Fruit fly (Drosophila melanogaster) whole organism, wandering third instar larva: ENCODE data around the gene CG5895.

ENCODE experiments used
- Abd-B ChIP-seq: fragments of >200 bp; optimal IDR thresholded peaks from 2 replicates; lab custom pipeline; 2017; ENCODE audit warnings: missing biosample characterization, missing genetic modification characterization
- CrebA ChIP-seq: fragments of 200-800 bp; sonication (Bioruptor generic); optimal IDR thresholded peaks from 2 replicates; lab custom pipeline; 2016; ENCODE audit warnings: missing biosample characterization, mild to moderate bottlenecking, missing genetic modification characterization, borderline replicate concordance
- Dfd ChIP-seq: fragments of >200 bp; optimal IDR thresholded peaks from 2 replicates; lab custom pipeline; 2017; ENCODE audit warnings: missing biosample characterization, missing genetic modification characterization
- GATAd ChIP-seq: sonication (Bioruptor generic); optimal IDR thresholded peaks from 2 replicates; lab custom pipeline; 2016; ENCODE audit warnings: missing biosample characterization, missing genetic modification characterization
- HLH106 ChIP-seq: fragments of 200-800 bp; optimal IDR thresholded peaks from 3 replicates; lab custom pipeline; 2019; ENCODE audit warnings: missing biosample characterization, mild to moderate bottlenecking, missing genetic modification characterization, moderate library complexity
- Hnf4 ChIP-seq: fragments of 200-800 bp; sonication (Bioruptor generic); optimal IDR thresholded peaks from 2 replicates; lab custom pipeline; 2016; ENCODE audit warnings: missing biosample characterization, mild to moderate bottlenecking, missing genetic modification characterization
- Hr78 ChIP-seq: fragments of >200 bp; optimal IDR thresholded peaks from 2 replicates; lab custom pipeline; 2017; ENCODE audit warnings: missing biosample characterization, missing genetic modification characterization
- Hr83 ChIP-seq: fragments of 200-300 bp; sonication (Bioruptor generic); optimal IDR thresholded peaks from 2 replicates; lab custom pipeline; 2016; ENCODE audit warnings: missing biosample characterization, mild to moderate bottlenecking, missing genetic modification characterization, moderate library complexity; ENCODE audit not compliant: poor library complexity, severe bottlenecking
- Jra ChIP-seq: sonication (Bioruptor generic); optimal IDR thresholded peaks from 2 replicates; lab custom pipeline; 2016; ENCODE audit warnings: missing biosample characterization, missing genetic modification characterization
- Mio ChIP-seq: sonication (Bioruptor generic); optimal IDR thresholded peaks from 2 replicates; lab custom pipeline; 2016; ENCODE audit warnings: missing biosample characterization, missing genetic modification characterization
- Myc ChIP-seq: fragments of >200 bp; optimal IDR thresholded peaks from 2 replicates; lab custom pipeline; 2017
- N ChIP-seq: fragments of >200 bp; optimal IDR thresholded peaks from 2 replicates; lab custom pipeline; 2018; ENCODE audit warnings: missing biosample characterization, missing external identifiers, missing genetic modification characterization
- OdsH ChIP-seq: fragments of 200-800 bp; sonication (Bioruptor generic); optimal IDR thresholded peaks from 2 replicates; lab custom pipeline; 2016; ENCODE audit warnings: missing biosample characterization, mild to moderate bottlenecking, missing genetic modification characterization
- Rel ChIP-seq, 2 experiments: fragments of 200-800 bp; sonication (Bioruptor generic) in 1 of 2; optimal IDR thresholded peaks; 2 replicates in 1 of 2; 3 replicates in 1 of 2; lab custom pipeline; 2016 to 2019; ENCODE audit warnings: mild to moderate bottlenecking in 2 of 2, missing biosample characterization in 2 of 2, missing genetic modification characterization in 2 of 2, moderate library complexity in 1 of 2
- Sp1 ChIP-seq: fragments of 200-800 bp; sonication (Bioruptor generic); optimal IDR thresholded peaks from 3 replicates; lab custom pipeline; 2019; ENCODE audit warnings: missing biosample characterization, mild to moderate bottlenecking, missing genetic modification characterization, moderate library complexity
- Vsx2 ChIP-seq: fragments of 200-300, 225-300 bp; sonication (Bioruptor generic); optimal IDR thresholded peaks from 2 replicates; lab custom pipeline; 2018; ENCODE audit warnings: missing biosample characterization, missing genetic modification characterization; ENCODE audit not compliant: partially characterized antibody
- br ChIP-seq: fragments of 200-800 bp; sonication (Bioruptor generic); optimal IDR thresholded peaks from 2 replicates; lab custom pipeline; 2016; ENCODE audit warnings: missing biosample characterization, missing genetic modification characterization
- brk ChIP-seq: fragments of 200-800 bp; sonication (Bioruptor generic); optimal IDR thresholded peaks from 2 replicates; lab custom pipeline; 2016; ENCODE audit warnings: missing biosample characterization, mild to moderate bottlenecking, missing genetic modification characterization
- dl ChIP-seq, 2 experiments: fragments of 175-275, 200-275 bp in 1 of 2; fragments of 200-275 bp in 1 of 2; sonication (Bioruptor generic); optimal IDR thresholded peaks; lab custom pipeline; 2018; ENCODE audit warnings: mild to moderate bottlenecking in 2 of 2, missing biosample characterization in 2 of 2, missing genetic modification characterization in 2 of 2, moderate library complexity in 2 of 2; ENCODE audit not compliant: partially characterized antibody in 2 of 2, insufficient read depth in 1 of 2
- dmrt93B ChIP-seq: fragments of 200-800 bp; sonication (Bioruptor generic); optimal IDR thresholded peaks from 2 replicates; lab custom pipeline; 2018; ENCODE audit warnings: missing biosample characterization, mild to moderate bottlenecking, missing genetic modification characterization
- dsf ChIP-seq: sonication (Bioruptor generic); optimal IDR thresholded peaks from 2 replicates; lab custom pipeline; 2016; ENCODE audit warnings: missing biosample characterization, missing genetic modification characterization, borderline replicate concordance
- ey ChIP-seq: fragments of 200-800 bp; sonication (Bioruptor generic); optimal IDR thresholded peaks from 2 replicates; lab custom pipeline; 2016; ENCODE audit warnings: missing biosample characterization, missing genetic modification characterization
- foxo ChIP-seq, 2 experiments: fragments of 200-800 bp; sonication (Bioruptor generic); optimal IDR thresholded peaks; 2 replicates in 1 of 2; 3 replicates in 1 of 2; lab custom pipeline; 2016 to 2017; ENCODE audit warnings: missing biosample characterization in 2 of 2, missing genetic modification characterization in 2 of 2
- h ChIP-seq: fragments of 200-800 bp; sonication (Bioruptor generic); optimal IDR thresholded peaks from 3 replicates; lab custom pipeline; 2016; ENCODE audit warnings: missing biosample characterization, mild to moderate bottlenecking, missing genetic modification characterization
- lola ChIP-seq: fragments of >200 bp; optimal IDR thresholded peaks from 2 replicates; lab custom pipeline; 2017; ENCODE audit warnings: missing biosample characterization, missing genetic modification characterization
- rgr ChIP-seq: fragments of 200-800 bp; sonication (Bioruptor generic); optimal IDR thresholded peaks from 3 replicates; lab custom pipeline; 2016; ENCODE audit warnings: missing biosample characterization, mild to moderate bottlenecking, missing genetic modification characterization
- sage ChIP-seq: fragments of 200-800 bp; sonication (Bioruptor generic); optimal IDR thresholded peaks from 2 replicates; lab custom pipeline; 2016; ENCODE audit warnings: missing biosample characterization, mild to moderate bottlenecking, missing genetic modification characterization
- sv ChIP-seq: fragments of 200-800 bp; sonication (Bioruptor generic); optimal IDR thresholded peaks from 3 replicates; lab custom pipeline; 2016; ENCODE audit warnings: missing biosample characterization, missing genetic modification characterization
- woc ChIP-seq: sonication (Bioruptor generic); optimal IDR thresholded peaks from 2 replicates; lab custom pipeline; 2016; ENCODE audit warnings: missing biosample characterization, mild to moderate bottlenecking, missing genetic modification characterization

The CG5895 gene

dm6 chr3L:16048722-16049459, 13.6 kb downstream of the CG5895 start:
- TF ChIP-seq OdsH (GFP tag; lab: Kevin White, UChicago), result no peak
- TF ChIP-seq dl (GFP tag; optimal IDR thresholded peaks at IDR 0.05; lab: Kevin White, UChicago; ENCODE audit: insufficient read depth in 1 of 2, partially characterized antibody in 2 of 2), result peak in 1 of 2 experiments; percentile 14
- TF ChIP-seq dmrt93B (GFP tag; lab: Kevin White, UChicago), result no peak
- TF ChIP-seq Dfd (GFP tag; lab: Kevin White, UChicago), result no peak
- TF ChIP-seq Abd-B (GFP tag; lab: Kevin White, UChicago), result no peak
- TF ChIP-seq GATAd (GFP tag; lab: Kevin White, UChicago), result no peak
- peak; percentile 3 for TF ChIP-seq sage (GFP tag; lab: Kevin White, UChicago)
- no peak for TF ChIP-seq brk (GFP tag; lab: Kevin White, UChicago)
- TF ChIP-seq rgr (GFP tag; lab: Kevin White, UChicago), result peak; percentile 15
- TF ChIP-seq lola (GFP tag; lab: Kevin White, UChicago), result no peak
- TF ChIP-seq Sp1 (GFP tag; lab: Kevin White, UChicago), result no peak
- TF ChIP-seq Rel (GFP tag; optimal IDR thresholded peaks at IDR 0.05; lab: Kevin White, UChicago), result no peak
- TF ChIP-seq Rel (tag; optimal IDR thresholded peaks at IDR 0.05; lab: Kevin White, UChicago), result no peak
- TF ChIP-seq Myc (lab: Kevin White, UChicago), result no peak
- no peak for TF ChIP-seq ey (GFP tag; lab: Kevin White, UChicago)
- no peak for TF ChIP-seq Hr83 (GFP tag; lab: Kevin White, UChicago)
- no peak for TF ChIP-seq foxo (GFP tag; optimal IDR thresholded peaks at IDR 0.05; lab: Kevin White, UChicago)
- no peak for TF ChIP-seq CrebA (GFP tag; lab: Kevin White, UChicago)
- TF ChIP-seq dsf, result no peak
- TF ChIP-seq woc (GFP tag; lab: Kevin White, UChicago), result peak; percentile 1
- TF ChIP-seq h (GFP tag; lab: Kevin White, UChicago), result no peak

dm6 chr3L:16049955-16050886, 14.9 kb downstream of the CG5895 start:
- TF ChIP-seq brk (GFP tag; lab: Kevin White, UChicago), result peak; percentile 27
- TF ChIP-seq HLH106 (tag; lab: Kevin White, UChicago), result no peak
- no peak for TF ChIP-seq N (GFP tag; lab: Kevin White, UChicago)
- peak; percentile 32 for TF ChIP-seq sv (GFP tag; lab: Kevin White, UChicago)
- peak; percentile 2 for TF ChIP-seq br
- TF ChIP-seq sage (GFP tag; lab: Kevin White, UChicago), result no peak
- TF ChIP-seq Rel (GFP tag; optimal IDR thresholded peaks at IDR 0.05; lab: Kevin White, UChicago), result no peak
- TF ChIP-seq Rel (tag; optimal IDR thresholded peaks at IDR 0.05; lab: Kevin White, UChicago), result peak; percentile 5
- peak; percentile 64 for TF ChIP-seq CrebA (GFP tag; lab: Kevin White, UChicago)
- TF ChIP-seq Hnf4 (GFP tag; lab: Kevin White, UChicago), result peak; percentile 22
- peak; percentile 38 for TF ChIP-seq Jra (GFP tag; lab: Kevin White, UChicago)
- no peak for TF ChIP-seq Mio (GFP tag; lab: Kevin White, UChicago)
- TF ChIP-seq Hr83 (GFP tag; lab: Kevin White, UChicago), result peak; percentile 6
- peak; percentile 63 for TF ChIP-seq Sp1 (GFP tag; lab: Kevin White, UChicago)
- peak; percentile 58 for TF ChIP-seq h (GFP tag; lab: Kevin White, UChicago)
- TF ChIP-seq, all 38 proteins: peak for 10

- TF ChIP-seq Vsx2 (GFP tag; lab: Kevin White, UChicago) (peak; percentile 92), Myc (lab: Kevin White, UChicago) (peak; percentile 74), Hr78 (no peak), Rel (GFP tag; optimal IDR thresholded peaks at IDR 0.05; lab: Kevin White, UChicago) (no peak), Rel (tag; optimal IDR thresholded peaks at IDR 0.05; lab: Kevin White, UChicago) (peak; percentile 65), HLH106 (tag; lab: Kevin White, UChicago) (peak; percentile 15), Jra (GFP tag; lab: Kevin White, UChicago) (no peak)
Observed at dm6 chr3L:16050887-16051258, 15.6 kb downstream of the CG5895 start, which contains the start of gene Diap1. TSS of gene Diap1 (minus strand) at chr3L:16051034.
